Worm (Caenorhabditis elegans): ENCODE measurements around the gene moe-3.

DNA sequence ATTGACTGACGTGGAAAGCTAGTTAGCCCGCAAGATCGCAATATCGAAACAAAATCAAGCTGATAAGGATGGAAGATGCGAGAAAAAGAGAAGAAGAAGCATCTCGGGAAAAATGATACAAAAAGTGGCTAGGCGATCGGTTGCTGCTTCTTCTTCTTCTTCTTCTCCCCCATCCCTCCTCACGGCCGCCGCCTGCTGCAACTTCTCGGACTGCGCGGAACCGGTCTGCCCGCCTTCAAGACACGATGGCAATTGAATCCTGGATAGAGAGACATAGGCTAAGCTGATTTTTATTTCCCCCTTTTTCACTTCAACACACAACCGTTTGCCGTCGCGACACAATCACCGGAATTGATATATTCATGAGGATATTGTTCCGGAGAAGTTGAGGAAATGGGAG is 8.9 kb upstream of the moe-3 start:
- TF ChIP-seq him-1 (tag; optimal IDR thresholded peaks at IDR 0.05) (no peak), W03F9.2 (tag; optimal IDR thresholded peaks at IDR 0.05) (no peak)

Measured in whole organism, L4/young adult.